Worm (Caenorhabditis elegans): Measurements from ENCODE around the gene vit-3.

- TF ChIP-seq elt-2 (tag; optimal IDR thresholded peaks at IDR 0.05) = peak; percentile 70
- no peak for TF ChIP-seq sup-37 (GFP tag; optimal IDR thresholded peaks at IDR 0.05)
- TF ChIP-seq snpc-4 (tag; optimal IDR thresholded peaks at IDR 0.05) = no peak
- TF ChIP-seq ets-5 (GFP tag; IDR thresholded peaks at IDR 0.05) = no peak
- TF ChIP-seq sox-4 (tag; optimal IDR thresholded peaks at IDR 0.05) = no peak
- TF ChIP-seq ama-1 (optimal IDR thresholded peaks at IDR 0.05) = no peak
- TF ChIP-seq nhr-77 (tag; optimal IDR thresholded peaks at IDR 0.05) = no peak
- TF ChIP-seq nhr-237 (tag; optimal IDR thresholded peaks at IDR 0.05) = no peak
- no peak for TF ChIP-seq dpl-1 (GFP tag; optimal IDR thresholded peaks at IDR 0.05)
- no peak for TF ChIP-seq vab-15 (tag; optimal IDR thresholded peaks at IDR 0.05)
- TF ChIP-seq nhr-76 (tag; optimal IDR thresholded peaks at IDR 0.05) = no peak
Observed at ce11 chrX:3613665-3614064, 41.3 kb upstream of the vit-3 start.

Measured in whole organism, L1 larva.